Worm (Caenorhabditis elegans): ENCODE results near the gene her-1.

- no peak for TF ChIP-seq hmbx-1 (tag; optimal IDR thresholded peaks at IDR 0.05)
- no peak for TF ChIP-seq flt-1 (GFP tag; IDR thresholded peaks at IDR 0.05)
- TF ChIP-seq ama-1 (optimal IDR thresholded peaks at IDR 0.05), result no peak
- TF ChIP-seq F13C5.2 (tag; optimal IDR thresholded peaks at IDR 0.05), result no peak
- no peak for TF ChIP-seq tra-4 (tag; optimal IDR thresholded peaks at IDR 0.05)
- no peak for TF ChIP-seq scrt-1 (GFP tag; IDR thresholded peaks at IDR 0.05)
- no peak for TF ChIP-seq ceh-36 (tag; optimal IDR thresholded peaks at IDR 0.05)
- TF ChIP-seq ets-7 (tag; optimal IDR thresholded peaks at IDR 0.05), result no peak
- TF ChIP-seq tbx-11 (GFP tag; IDR thresholded peaks at IDR 0.05), result no peak
- TF ChIP-seq pes-1 (GFP tag; IDR thresholded peaks at IDR 0.05), result no peak
- TF ChIP-seq B0310.2 (tag; optimal IDR thresholded peaks at IDR 0.05), result no peak
Measured at ce11 chrV:9731852-9732251, 35.0 kb downstream of the her-1 start.

Data from whole organism, early embryonic.